Worm (Caenorhabditis elegans): ENCODE data around the gene glo-3.

DNA sequence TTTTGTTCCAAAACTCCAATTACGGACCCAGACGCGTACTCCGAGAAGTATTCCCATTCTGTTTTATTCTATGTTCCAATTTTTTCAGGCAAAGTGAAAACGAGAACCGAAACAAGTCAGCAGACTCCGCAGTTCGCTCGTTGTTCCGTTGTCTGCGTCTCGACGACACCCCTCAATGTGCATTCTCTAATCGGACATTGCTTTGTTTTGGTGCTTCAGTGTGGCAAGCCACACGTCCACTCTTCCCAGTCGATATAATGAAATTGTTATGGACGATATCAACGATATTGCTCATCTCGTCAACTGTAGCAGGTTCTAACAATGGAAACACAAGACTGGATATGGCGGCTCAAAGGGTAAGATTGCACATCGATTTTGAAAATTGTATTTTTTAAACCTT, 43.4 kb downstream of the glo-3 start, which contains the start of gene nhx-5:
- TF ChIP-seq elt-1 (tag; optimal IDR thresholded peaks at IDR 0.05; ENCODE audit: borderline replicate concordance, insufficient read depth), result no peak
- no peak for TF ChIP-seq nhr-28 (tag; optimal IDR thresholded peaks at IDR 0.05)
- TF ChIP-seq unc-62 (GFP tag; optimal IDR thresholded peaks at IDR 0.05), result no peak
- TF ChIP-seq elt-3 (tag; optimal IDR thresholded peaks at IDR 0.05), result no peak
- TF ChIP-seq nhr-237 (tag; optimal IDR thresholded peaks at IDR 0.05), result no peak

Data from whole organism, mixed stage, embryonic.